Fruit fly (Drosophila melanogaster) whole organism, pupa: ENCODE data around the gene vsg.
A peak's percentile ranks its signal among the peaks of the same experiment; 100 is the strongest.

Source experiments
- CG10348 ChIP-seq: fragments of 200-800 bp; sonication (Bioruptor generic); IDR thresholded peaks from 2 replicates; pipeline ENCODE4 v1.3.6; 2022; ENCODE audit warnings: missing biosample characterization, missing genetic modification characterization
- CG12605 ChIP-seq: fragments of 200-800 bp; sonication (Bioruptor generic); IDR thresholded peaks from 2 replicates; pipeline ENCODE4 v1.3.6; 2022; ENCODE audit warnings: missing biosample characterization, missing genetic modification characterization
- CG13204 ChIP-seq: fragments of 200-800 bp; sonication (Bioruptor generic); optimal IDR thresholded peaks from 2 replicates; lab custom pipeline; 2018; ENCODE audit warnings: missing biosample characterization, mild to moderate bottlenecking, missing genetic modification characterization, moderate library complexity
- CG14655 ChIP-seq: fragments of 200-800 bp; sonication (Bioruptor generic); optimal IDR thresholded peaks from 3 replicates; lab custom pipeline; 2017; ENCODE audit warnings: mild to moderate bottlenecking, missing biosample characterization, missing genetic modification reagents, missing genetic modification characterization
- CG15710 ChIP-seq: fragments of 200-800 bp; sonication (Bioruptor generic); optimal IDR thresholded peaks from 2 replicates; lab custom pipeline; 2018; ENCODE audit warnings: missing biosample characterization, mild to moderate bottlenecking, missing genetic modification characterization, moderate library complexity
- CG17806 ChIP-seq: fragments of 200-800 bp; sonication (Bioruptor generic); optimal IDR thresholded peaks from 2 replicates; lab custom pipeline; 2018; ENCODE audit warnings: missing biosample characterization, mild to moderate bottlenecking, missing genetic modification characterization, moderate library complexity
- CG32121 ChIP-seq: fragments of 200-800 bp; sonication (Bioruptor generic); IDR thresholded peaks from 2 replicates; pipeline ENCODE4 v1.3.6; 2022; ENCODE audit warnings: missing biosample characterization, missing genetic modification characterization
- CG34367 ChIP-seq: fragments of 200-800 bp; sonication (Bioruptor generic); optimal IDR thresholded peaks from 2 replicates; lab custom pipeline; 2018; ENCODE audit warnings: missing biosample characterization, mild to moderate bottlenecking, missing genetic modification characterization
- CG4496 ChIP-seq: fragments of 200-800 bp; sonication (Bioruptor generic); IDR thresholded peaks from 3 replicates; pipeline ENCODE4 v1.3.6; 2022; ENCODE audit warnings: missing biosample characterization, missing genetic modification characterization
- CG8159 ChIP-seq: fragments of 200-800 bp; sonication (Bioruptor generic); optimal IDR thresholded peaks from 3 replicates; lab custom pipeline; 2018; ENCODE audit warnings: missing biosample characterization, mild to moderate bottlenecking, missing genetic modification characterization, moderate library complexity
- CG8301 ChIP-seq: fragments of 200-800 bp; sonication (Bioruptor generic); optimal IDR thresholded peaks from 2 replicates; lab custom pipeline; 2018; ENCODE audit warnings: missing biosample characterization, mild to moderate bottlenecking, missing genetic modification characterization
- CG9948 ChIP-seq: fragments of 200-800 bp; sonication (Bioruptor generic); optimal IDR thresholded peaks from 2 replicates; lab custom pipeline; 2018; ENCODE audit warnings: missing biosample characterization, mild to moderate bottlenecking, missing genetic modification characterization, moderate library complexity
- D1 ChIP-seq: fragments of 200-800 bp; sonication (Bioruptor generic); optimal IDR thresholded peaks from 2 replicates; lab custom pipeline; 2018; ENCODE audit warnings: missing biosample characterization, mild to moderate bottlenecking, missing genetic modification characterization, moderate library complexity
- EcR ChIP-seq: fragments of 200-800 bp; sonication (Bioruptor generic); optimal IDR thresholded peaks from 3 replicates; lab custom pipeline; 2019; ENCODE audit warnings: missing biosample characterization, missing genetic modification characterization, mild to moderate bottlenecking, moderate library complexity, missing genetic modification reagents
- Ets98B ChIP-seq: fragments of 200-800 bp; sonication (Bioruptor generic); IDR thresholded peaks from 2 replicates; pipeline ENCODE4 v1.3.6; 2022; ENCODE audit warnings: missing biosample characterization, missing genetic modification characterization
- Pif1A ChIP-seq: fragments of 200-800 bp; sonication (Bioruptor generic); optimal IDR thresholded peaks from 3 replicates; lab custom pipeline; 2016; ENCODE audit warnings: missing biosample characterization, missing genetic modification characterization
- Pif1B ChIP-seq: fragments of 200-800 bp; sonication (Bioruptor generic); optimal IDR thresholded peaks from 3 replicates; lab custom pipeline; 2016; ENCODE audit warnings: missing biosample characterization, missing genetic modification characterization
- Snoo ChIP-seq: fragments of 200-800 bp; sonication (Bioruptor generic); optimal IDR thresholded peaks from 3 replicates; lab custom pipeline; 2017; ENCODE audit warnings: missing biosample characterization, mild to moderate bottlenecking, missing genetic modification characterization, inconsistent platforms
- fd96Ca ChIP-seq: fragments of 200-800 bp; sonication (Bioruptor generic); IDR thresholded peaks from 3 replicates; pipeline ENCODE4 v1.3.6; 2022; ENCODE audit warnings: missing biosample characterization, missing genetic modification characterization
- gl ChIP-seq: fragments of 200-800 bp; sonication (Bioruptor generic); optimal IDR thresholded peaks from 2 replicates; lab custom pipeline; 2018; ENCODE audit warnings: missing biosample characterization, mild to moderate bottlenecking, missing genetic modification characterization
- rn ChIP-seq: fragments of 200-800 bp; sonication (Bioruptor generic); IDR thresholded peaks from 2 replicates; pipeline ENCODE4 v1.3.6; 2022; ENCODE audit warnings: missing biosample characterization, missing genetic modification characterization

Gene vsg

dm6 chr3L:9764915-9765709, 51.0 kb downstream of the vsg start:
- peak; percentile 23; the same call in 1 of the 3 replicates for TF ChIP-seq fd96Ca (GFP tag; lab: Robert Waterston, UW)
- no peak for TF ChIP-seq CG13204 (GFP tag; lab: Kevin White, UChicago)
- peak; percentile 48 for TF ChIP-seq CG8159 (tag; lab: Kevin White, UChicago)
- TF ChIP-seq CG14655, result peak; percentile 80
- TF ChIP-seq CG17806 (tag; lab: Kevin White, UChicago), result peak; percentile 50
- no peak for TF ChIP-seq CG10348
- no peak for TF ChIP-seq CG34367 (tag; lab: Kevin White, UChicago)
- no peak for TF ChIP-seq gl (tag; lab: Kevin White, UChicago)
- peak; percentile 24 for TF ChIP-seq Pif1B (GFP tag; lab: Kevin White, UChicago)
- TF ChIP-seq CG15710 (tag; lab: Kevin White, UChicago), result peak; percentile 25
- TF ChIP-seq CG12605 (GFP tag; lab: Robert Waterston, UW), result 0 out of 2 replicates have a peak, but pooled peaks have one; percentile 16
- TF ChIP-seq Ets98B (GFP tag; lab: Robert Waterston, UW), result no peak
- no peak for TF ChIP-seq rn
- no peak for TF ChIP-seq EcR
- TF ChIP-seq CG4496 (GFP tag; lab: Robert Waterston, UW), result peak; percentile 53; the same call in 2 of the 3 replicates
- TF ChIP-seq Pif1A, result peak; percentile 23
- peak; percentile 62 for TF ChIP-seq CG8301
- TF ChIP-seq Snoo, result peak; percentile 13
- no peak for TF ChIP-seq CG32121 (GFP tag; lab: Robert Waterston, UW)
- peak; percentile 30 for TF ChIP-seq CG9948 (tag; lab: Kevin White, UChicago)
- no peak for TF ChIP-seq D1

- TF ChIP-seq CG9948 (tag; lab: Kevin White, UChicago), result no peak
- no peak for TF ChIP-seq CG8159 (tag; lab: Kevin White, UChicago)
- no peak for TF ChIP-seq Ets98B (GFP tag; lab: Robert Waterston, UW)
- TF ChIP-seq fd96Ca (GFP tag; lab: Robert Waterston, UW), result no peak
- TF ChIP-seq CG14655, result no peak
- TF ChIP-seq Snoo, result no peak
- TF ChIP-seq CG15710 (tag; lab: Kevin White, UChicago), result no peak
- no peak for TF ChIP-seq CG13204 (GFP tag; lab: Kevin White, UChicago)
- no peak for TF ChIP-seq Pif1B (GFP tag; lab: Kevin White, UChicago)
- TF ChIP-seq CG32121 (GFP tag; lab: Robert Waterston, UW), result no peak
- no peak for TF ChIP-seq CG8301
- no peak for TF ChIP-seq CG12605 (GFP tag; lab: Robert Waterston, UW)
- TF ChIP-seq gl (tag; lab: Kevin White, UChicago), result no peak
- TF ChIP-seq Pif1A, result no peak
- no peak for TF ChIP-seq CG10348
- no peak for TF ChIP-seq CG17806 (tag; lab: Kevin White, UChicago)
- no peak for TF ChIP-seq D1
Observed at dm6 chr3L:9765710-9766005, 51.5 kb downstream of the vsg start.

- TF ChIP-seq CG34367 (tag; lab: Kevin White, UChicago) (no peak), CG17806 (tag; lab: Kevin White, UChicago) (no peak), CG12605 (GFP tag; lab: Robert Waterston, UW) (no peak), CG4496 (GFP tag; lab: Robert Waterston, UW) (no peak), rn (no peak), EcR (no peak), CG15710 (tag; lab: Kevin White, UChicago) (no peak), Ets98B (GFP tag; lab: Robert Waterston, UW) (no peak), Snoo (no peak), D1 (no peak), Pif1B (GFP tag; lab: Kevin White, UChicago) (no peak), CG32121 (GFP tag; lab: Robert Waterston, UW) (no peak)
Observed at dm6 chr3L:9766364-9766763, 52.2 kb downstream of the vsg start.
